Worm (Caenorhabditis elegans): Measurements from ENCODE around the gene C02F5.3.

DNA sequence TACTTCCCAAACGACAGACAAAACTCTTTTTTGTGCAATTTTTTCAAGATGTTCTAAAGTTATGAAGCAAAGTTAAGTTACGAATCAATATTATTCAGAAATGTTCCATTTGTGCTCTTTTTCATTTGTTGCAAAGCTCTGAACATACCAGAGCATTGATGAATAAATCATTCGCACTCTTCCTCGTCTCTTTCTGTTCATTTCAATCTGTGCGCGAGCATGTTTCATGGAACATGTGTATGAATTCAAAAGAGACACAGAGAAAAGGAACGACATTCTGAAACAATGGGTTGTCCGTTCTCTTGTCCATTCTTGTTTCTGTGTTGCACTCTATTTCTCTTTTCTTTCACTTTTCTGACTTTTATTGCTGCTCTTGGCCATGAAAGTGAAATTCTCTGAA lies 34.7 kb downstream of the C02F5.3 start:
- no peak for TF ChIP-seq fkh-2 (tag; optimal IDR thresholded peaks at IDR 0.05)
- TF ChIP-seq fkh-10 (GFP tag; optimal IDR thresholded peaks at IDR 0.05) = no peak
- TF ChIP-seq pha-4 (tag; optimal IDR thresholded peaks at IDR 0.05) = no peak
- no peak for TF ChIP-seq eor-1 (tag; optimal IDR thresholded peaks at IDR 0.05)
- no peak for TF ChIP-seq fos-1 (tag; optimal IDR thresholded peaks at IDR 0.05)
- TF ChIP-seq nfya-1 (tag; optimal IDR thresholded peaks at IDR 0.05; ENCODE audit: insufficient read depth) = no peak
- no peak for TF ChIP-seq jun-1 (tag; optimal IDR thresholded peaks at IDR 0.05)
- no peak for TF ChIP-seq nhr-23 (tag; optimal IDR thresholded peaks at IDR 0.05)
- no peak for TF ChIP-seq zag-1 (tag; optimal IDR thresholded peaks at IDR 0.05)
- TF ChIP-seq mml-1 (tag; optimal IDR thresholded peaks at IDR 0.05) = no peak
- no peak for TF ChIP-seq elt-2 (tag; optimal IDR thresholded peaks at IDR 0.05)
